Worm (Caenorhabditis elegans) whole organism, L3 larva: ENCODE data around the gene srh-235.

ENCODE experiments used
- hmg-11 ChIP-seq: sonication (generic microtip); optimal IDR thresholded peaks from 2 replicates; lab custom pipeline; 2016; ENCODE audit warnings: missing genetic modification characterization, missing compliant biosample characterization
- nfya-1 ChIP-seq: sonication (generic microtip); optimal IDR thresholded peaks from 2 replicates; lab custom pipeline; 2017; ENCODE audit warnings: missing genetic modification characterization, mild to moderate bottlenecking, missing compliant biosample characterization, antibody characterized with exemption, moderate library complexity; ENCODE audit not compliant: insufficient read depth
- nhr-237 ChIP-seq: fragments of 150-350 bp; optimal IDR thresholded peaks from 2 replicates; lab custom pipeline; 2014; ENCODE audit warnings: missing biosample characterization, missing genetic modification characterization
- ztf-11 ChIP-seq: fragments of 150-350 bp; optimal IDR thresholded peaks from 2 replicates; lab custom pipeline; 2014; ENCODE audit warnings: missing biosample characterization, missing genetic modification characterization

DNA sequence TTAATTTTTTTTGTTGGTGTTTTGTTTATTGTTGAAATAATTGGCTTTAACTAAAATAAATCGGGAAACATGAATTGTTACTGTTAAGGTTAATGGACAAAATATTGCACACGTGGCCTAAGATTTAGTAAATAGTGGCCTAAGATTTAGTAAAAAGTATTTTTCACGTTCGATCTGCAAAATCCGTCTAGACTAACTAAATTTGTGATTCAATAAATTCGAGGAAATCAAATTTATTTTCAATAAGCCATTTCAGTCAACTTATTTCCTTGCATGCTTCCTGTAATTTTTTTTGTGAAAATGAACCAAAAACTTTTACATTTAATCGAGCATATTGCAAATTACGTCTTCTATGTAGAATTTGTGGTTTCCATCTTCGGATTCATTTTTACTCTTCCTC lies 4.7 kb downstream of the srh-235 start, which contains the start of gene srw-72:
- TF ChIP-seq hmg-11 (tag; lab: Kevin White, UChicago) (no peak), nfya-1 (tag; lab: Kevin White, UChicago) (no peak), nhr-237 (tag; lab: Kevin White, UChicago) (no peak), ztf-11 (tag; lab: Kevin White, UChicago) (no peak)
